Worm (Caenorhabditis elegans) whole organism, dauer: ENCODE data around the gene K06H6.2.

Experiments used
- unc-62 ChIP-seq: sonication (generic microtip); optimal IDR thresholded peaks from 2 replicates; lab custom pipeline; 2017; ENCODE audit warnings: missing biosample characterization, missing genetic modification reagents, missing genetic modification characterization

K06H6.2 gene

DNA sequence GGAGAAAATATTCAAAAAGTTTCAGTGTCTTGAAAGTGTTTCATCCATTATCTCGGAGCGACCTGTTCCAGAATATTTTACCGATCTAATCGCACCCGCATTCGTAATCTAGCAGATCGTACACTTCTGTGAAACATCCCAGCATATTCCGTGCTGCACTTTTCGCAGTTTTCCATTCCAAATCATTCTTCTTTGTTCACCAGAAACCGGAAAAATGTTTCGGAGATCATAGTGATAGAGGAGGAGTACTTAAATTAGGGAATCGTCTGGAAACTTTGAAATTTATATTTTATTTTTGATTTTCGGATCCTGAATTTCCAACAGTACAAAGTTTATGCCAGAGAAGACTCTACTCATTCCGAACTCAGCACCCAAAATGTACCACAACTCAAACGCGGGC lies at the start of gene K06H6.2:
K06H6.2 (plus strand) TSS at position 301 of the 400 bp plus-strand sequence.
- TF ChIP-seq unc-62 (GFP tag; lab: Kevin White, UChicago) = no peak

DNA sequence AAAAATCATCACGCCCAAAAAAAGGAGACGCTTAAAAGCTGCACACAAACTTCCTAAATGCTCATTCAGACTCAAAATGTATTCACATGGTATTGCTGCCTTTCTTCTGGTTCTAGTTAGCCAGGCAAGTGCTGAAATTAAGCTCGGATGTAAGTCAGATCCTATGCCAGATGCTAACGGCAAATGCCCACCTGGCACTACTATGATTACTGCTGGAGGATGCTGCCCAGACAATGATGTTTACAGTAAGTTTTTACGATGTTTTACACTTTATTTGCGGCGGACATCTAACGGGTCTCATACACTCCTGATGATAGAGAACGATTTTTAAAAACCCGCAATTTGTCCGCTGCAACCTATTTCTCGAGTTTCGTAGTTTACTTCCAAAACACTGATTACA lies 49.0 kb upstream of the K06H6.2 start, which contains the start of gene C14C6.5:
C14C6.5 (plus strand) TSS at position 58 of the 400 bp plus-strand sequence.
- no peak for TF ChIP-seq unc-62 (GFP tag; lab: Kevin White, UChicago)

DNA sequence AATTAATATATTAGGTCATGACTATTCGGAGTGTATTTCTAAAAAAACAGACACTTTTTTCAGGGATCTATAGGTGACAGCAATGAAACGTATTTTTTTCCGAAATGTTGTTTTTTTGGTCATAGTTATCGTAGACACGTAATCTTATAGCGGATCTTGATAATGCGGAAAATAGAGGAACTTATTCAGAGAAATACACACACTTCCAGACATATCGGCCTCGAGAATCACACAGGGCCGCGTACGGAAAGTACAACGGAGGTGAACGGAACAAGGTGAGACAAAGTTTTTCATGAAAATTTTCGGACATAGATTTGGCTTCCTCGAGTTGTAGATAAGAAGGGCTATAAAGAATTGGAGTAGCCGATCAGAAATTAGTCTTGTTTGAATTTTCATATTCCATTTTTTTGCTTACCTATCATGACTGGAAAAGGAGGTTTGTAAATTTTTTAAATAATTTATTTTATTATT lies 46.5 kb upstream of the K06H6.2 start, which contains the start of gene nhr-155:
nhr-155 (plus strand) TSS at position 421 of the 471 bp plus-strand sequence.
- no peak for TF ChIP-seq unc-62 (GFP tag; lab: Kevin White, UChicago)

DNA sequence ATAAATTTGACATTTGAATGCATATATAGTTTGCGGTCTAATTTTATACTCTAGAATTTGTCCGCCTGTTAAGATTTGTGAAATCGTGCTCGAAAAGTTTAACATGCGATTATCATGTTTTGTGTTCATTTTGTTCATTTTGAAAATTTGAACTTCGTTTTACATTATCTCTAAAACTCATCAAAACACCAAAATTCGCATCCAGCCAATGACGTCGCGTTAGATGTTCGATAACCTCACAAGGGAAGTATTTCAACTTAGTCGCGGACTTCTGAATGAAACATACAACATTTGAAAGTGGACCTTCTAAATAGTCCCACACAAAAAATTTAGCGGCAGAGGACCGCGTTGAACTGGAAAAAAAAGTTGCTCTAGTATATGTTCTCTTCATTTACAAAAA lies 44.1 kb upstream of the K06H6.2 start:
- TF ChIP-seq unc-62 (GFP tag; lab: Kevin White, UChicago) = no peak

DNA sequence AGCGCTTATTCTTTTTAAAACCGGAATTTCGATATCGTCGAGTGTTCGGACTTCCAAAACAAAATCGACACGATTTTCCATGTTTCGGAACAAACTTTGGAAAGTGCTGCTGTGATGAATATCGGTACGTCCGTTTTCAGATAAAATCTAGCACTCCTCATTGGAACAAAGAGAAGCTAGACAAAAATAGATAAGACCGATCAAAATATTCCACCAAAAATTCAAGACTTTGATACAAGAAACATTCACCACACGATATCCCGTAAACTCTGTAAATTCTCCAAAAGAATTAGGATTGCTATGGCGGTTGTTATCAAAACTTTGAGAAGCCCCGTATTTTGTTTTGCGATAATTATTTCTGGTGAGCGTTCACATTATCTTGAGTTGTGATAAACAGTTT lies 42.4 kb upstream of the K06H6.2 start, which contains the start of gene C14C6.3:
C14C6.3 (plus strand) TSS at position 301 of the 400 bp plus-strand sequence.
- TF ChIP-seq unc-62 (GFP tag; lab: Kevin White, UChicago) = no peak

DNA sequence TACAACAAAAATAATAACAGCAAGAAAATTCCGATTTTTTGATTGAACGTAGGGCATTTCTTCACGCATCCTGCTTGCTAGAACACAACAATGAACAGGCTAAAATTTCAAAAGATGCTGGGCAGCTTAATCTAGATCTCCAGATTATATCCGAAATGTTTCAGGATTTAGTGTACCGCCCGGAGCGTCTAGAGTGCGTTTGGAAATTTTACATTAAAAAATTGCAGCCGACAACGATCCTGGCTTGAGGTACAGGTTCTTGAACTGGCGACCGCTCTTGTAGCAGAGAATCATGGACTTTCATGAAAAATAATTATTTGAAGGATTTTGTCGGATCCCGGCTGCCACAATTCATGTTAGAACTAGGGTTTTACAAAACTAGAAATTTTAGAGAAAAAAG lies 37.6 kb upstream of the K06H6.2 start, which contains the start of gene C14C6.6:
C14C6.6 (minus strand) TSS at position 101 of the 400 bp plus-strand sequence.
- no peak for TF ChIP-seq unc-62 (GFP tag; lab: Kevin White, UChicago)

DNA sequence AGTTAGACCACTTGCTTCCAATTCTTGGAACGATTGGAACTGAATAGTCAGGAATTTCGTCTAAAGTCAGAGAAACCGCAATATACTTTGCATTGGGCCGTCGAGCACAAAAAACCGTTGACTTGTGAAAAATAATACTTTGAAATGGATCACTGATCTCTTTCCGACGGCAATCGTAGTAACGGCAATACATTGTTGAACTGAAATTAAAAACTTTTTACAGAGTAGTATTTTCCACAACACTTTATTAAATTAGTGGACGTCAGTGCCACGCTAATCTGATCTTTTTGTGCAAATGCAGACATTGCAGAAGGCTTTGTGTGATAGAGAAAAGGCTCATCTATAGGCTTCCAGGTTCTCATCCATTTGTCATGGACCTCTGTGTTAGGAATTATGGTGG lies 33.2 kb upstream of the K06H6.2 start:
- TF ChIP-seq unc-62 (GFP tag; lab: Kevin White, UChicago) = no peak

DNA sequence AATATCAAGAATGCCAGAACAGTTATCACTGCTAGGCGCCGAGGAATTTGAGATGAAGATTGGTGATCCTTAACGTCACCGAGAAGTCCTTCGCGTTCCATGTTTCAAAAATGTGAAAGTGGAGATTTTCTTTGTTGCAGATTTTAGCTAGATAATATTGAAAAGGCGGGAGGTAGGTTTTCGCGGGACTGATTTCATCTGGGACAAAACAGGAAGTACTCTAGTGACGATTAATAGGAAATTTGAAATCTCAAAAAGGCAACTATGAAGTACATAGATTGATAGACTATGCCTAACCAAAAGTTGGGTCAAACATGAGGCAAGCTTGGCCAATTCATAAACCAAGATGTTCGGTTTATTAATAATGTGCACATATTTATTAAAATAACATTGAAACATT lies 32.5 kb upstream of the K06H6.2 start, which contains the start of gene C14C6.8:
C14C6.8 (minus strand) TSS at position 101 of the 400 bp plus-strand sequence.
- no peak for TF ChIP-seq unc-62 (GFP tag; lab: Kevin White, UChicago)

DNA sequence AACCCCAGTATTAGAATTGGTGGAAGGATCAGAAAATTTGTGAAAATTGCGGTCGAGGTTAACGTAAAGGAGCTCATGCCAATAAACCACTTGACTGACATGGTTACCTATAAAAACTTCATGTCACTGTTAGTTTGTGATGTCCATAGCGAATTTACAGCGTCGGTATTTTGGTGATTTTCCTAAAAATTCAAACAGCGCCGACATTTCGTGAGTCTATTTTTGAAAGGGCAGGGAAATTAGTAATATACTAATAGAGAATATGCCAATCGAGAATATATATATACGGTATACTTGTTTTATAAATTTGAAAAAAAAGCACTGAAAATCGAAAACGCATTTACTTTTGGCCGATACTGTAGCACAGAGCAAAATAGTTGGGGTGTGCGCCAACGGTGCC lies 29.5 kb upstream of the K06H6.2 start, which contains the start of gene srx-8:
srx-8 (minus strand) TSS at position 101 of the 400 bp plus-strand sequence.
- TF ChIP-seq unc-62 (GFP tag; lab: Kevin White, UChicago) = no peak

DNA sequence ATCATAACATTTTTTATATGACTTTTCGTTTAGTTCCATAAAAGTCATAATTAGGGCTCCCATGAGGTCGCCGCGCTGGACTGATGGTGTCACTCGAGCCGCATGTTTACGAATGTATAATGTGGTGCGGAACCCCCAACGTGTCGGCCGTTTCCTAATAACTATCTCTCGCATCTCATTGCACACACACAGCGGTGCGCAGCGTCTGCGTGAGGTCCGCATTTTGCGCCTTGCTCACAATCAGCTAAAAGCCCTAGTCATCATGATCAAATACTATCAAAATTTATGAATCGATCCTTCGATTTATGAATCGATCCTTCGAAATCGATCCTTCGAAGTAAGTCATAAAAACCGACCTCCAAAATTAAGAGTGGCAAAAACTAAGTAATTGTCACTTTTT lies 25.6 kb upstream of the K06H6.2 start, which contains the start of gene srx-7:
srx-7 (plus strand) TSS at position 256 of the 400 bp plus-strand sequence.
- TF ChIP-seq unc-62 (GFP tag; lab: Kevin White, UChicago) = no peak

DNA sequence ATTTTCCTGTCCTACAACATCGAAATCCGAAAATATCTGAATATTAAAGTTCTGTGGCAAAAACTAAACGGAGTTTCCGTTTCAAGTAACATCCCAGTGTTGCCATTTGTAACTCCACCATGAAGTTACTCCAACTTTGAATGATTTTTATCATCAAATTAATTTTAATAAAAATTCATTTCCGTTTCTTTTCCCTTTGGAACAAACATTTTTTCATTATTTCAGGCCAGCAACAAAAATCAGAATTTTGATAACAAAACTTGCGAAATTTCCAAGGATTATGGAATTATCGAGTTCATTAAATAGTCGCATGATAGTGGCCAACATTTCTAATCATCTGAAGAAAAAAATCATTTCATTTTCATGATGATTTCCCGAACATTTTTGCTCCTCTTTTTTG lies 22.7 kb upstream of the K06H6.2 start, which contains the start of gene C14C6.2:
C14C6.2 (plus strand) TSS at position 301 of the 400 bp plus-strand sequence.
- no peak for TF ChIP-seq unc-62 (GFP tag; lab: Kevin White, UChicago)

DNA sequence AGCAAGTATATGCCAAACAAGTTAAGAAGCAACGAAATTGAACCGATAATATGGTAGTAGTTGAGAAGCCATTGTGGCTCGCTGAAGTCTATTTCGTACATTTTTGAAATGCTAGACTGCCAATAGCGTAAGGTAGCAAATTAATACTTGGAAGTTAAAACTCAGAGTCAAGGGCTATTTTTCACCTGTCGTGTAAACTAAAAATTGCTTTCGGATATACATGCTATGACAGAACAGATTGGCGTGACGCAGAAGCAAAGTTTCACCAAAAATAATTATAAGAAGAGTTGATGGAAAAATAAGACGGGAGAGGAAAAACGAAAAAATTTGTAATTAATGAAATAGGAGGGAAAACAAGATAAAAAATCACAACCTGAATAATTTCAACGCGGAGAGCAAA lies 19.6 kb upstream of the K06H6.2 start, which contains the start of gene sri-73:
sri-73 (minus strand) TSS at position 101 of the 400 bp plus-strand sequence.
- TF ChIP-seq unc-62 (GFP tag; lab: Kevin White, UChicago) = no peak

DNA sequence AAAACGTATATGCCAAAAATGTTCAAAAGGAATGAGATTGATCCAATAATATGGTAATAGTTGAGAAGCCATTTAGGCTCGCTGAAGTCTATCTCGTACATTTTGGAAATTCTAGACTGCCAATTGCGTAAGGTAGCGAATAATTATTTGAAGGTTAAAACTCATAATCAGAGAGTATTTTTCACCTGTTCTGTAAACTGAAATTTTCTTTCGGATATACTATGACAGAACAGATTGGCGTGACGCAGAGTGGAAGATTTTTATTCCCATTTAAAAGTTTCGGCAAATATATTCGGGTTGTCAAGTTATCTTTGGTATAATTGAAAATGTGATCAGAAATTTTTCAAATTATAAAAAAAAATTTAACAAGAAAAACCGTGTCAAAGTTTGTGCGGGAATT lies 17.5 kb upstream of the K06H6.2 start, which contains the start of gene sri-72:
sri-72 (minus strand) TSS at position 101 of the 400 bp plus-strand sequence.
- no peak for TF ChIP-seq unc-62 (GFP tag; lab: Kevin White, UChicago)

DNA sequence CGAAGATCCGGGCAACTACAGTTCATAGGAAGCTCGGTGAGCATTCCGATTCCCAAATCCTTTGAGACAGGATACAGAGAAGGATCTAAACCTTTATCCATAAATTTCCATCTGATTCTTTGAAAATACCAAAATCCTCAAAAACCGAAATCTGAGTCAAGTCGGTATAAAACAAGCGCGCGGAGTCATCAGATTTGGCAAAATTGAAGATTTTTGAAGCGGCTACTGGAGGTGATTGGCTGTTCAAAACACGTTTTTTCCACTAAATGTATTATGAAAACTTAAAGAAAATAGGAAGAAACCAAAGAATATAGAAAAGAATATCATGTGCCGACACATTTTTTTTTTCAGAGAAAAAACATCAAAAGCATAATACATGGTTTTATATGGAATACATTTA lies 10.9 kb upstream of the K06H6.2 start, which contains the start of gene C14C6.13:
C14C6.13 (minus strand) TSS at position 101 of the 400 bp plus-strand sequence.
- no peak for TF ChIP-seq unc-62 (GFP tag; lab: Kevin White, UChicago)

DNA sequence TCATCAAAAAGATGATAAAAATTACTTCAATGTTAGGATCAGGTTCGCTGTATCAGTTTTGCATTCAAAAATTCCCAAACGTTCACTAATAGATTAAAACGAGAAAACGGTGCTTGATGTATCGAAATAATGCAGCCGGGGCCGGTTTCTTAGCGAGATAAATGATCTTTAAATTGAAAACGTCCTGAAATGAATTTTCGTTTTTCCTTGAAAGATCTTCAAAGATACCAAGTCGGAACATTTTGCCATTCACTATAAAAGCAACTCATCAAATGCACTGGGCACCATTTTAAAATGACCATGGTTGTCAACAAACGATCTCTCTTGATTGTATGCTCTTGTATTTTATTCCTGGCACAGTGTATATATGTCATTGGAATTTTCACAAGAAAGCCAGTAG lies 9.5 kb upstream of the K06H6.2 start, which contains the start of gene K06H6.5:
K06H6.5 (plus strand) TSS at position 301 of the 400 bp plus-strand sequence.
- TF ChIP-seq unc-62 (GFP tag; lab: Kevin White, UChicago) = no peak

DNA sequence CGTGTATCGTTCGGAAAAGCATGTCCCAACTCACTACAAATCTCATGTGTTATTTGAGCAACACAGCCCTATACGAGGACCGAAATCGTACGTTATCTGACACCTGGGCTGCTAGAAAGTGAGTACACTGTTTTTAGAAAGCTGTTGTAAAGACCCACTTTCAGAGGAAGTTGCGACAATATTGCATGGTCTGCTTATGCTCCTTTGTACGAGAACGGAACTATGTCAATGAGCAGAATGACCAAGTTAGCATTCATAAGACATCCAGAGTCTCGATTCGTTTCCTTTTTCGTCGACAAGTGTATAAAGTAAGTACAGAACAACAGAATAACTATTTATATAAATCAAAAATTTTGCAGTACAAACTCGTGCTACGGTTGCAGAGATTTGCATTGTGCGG lies 8.7 kb upstream of the K06H6.2 start:
- TF ChIP-seq unc-62 (GFP tag; lab: Kevin White, UChicago) = no peak

DNA sequence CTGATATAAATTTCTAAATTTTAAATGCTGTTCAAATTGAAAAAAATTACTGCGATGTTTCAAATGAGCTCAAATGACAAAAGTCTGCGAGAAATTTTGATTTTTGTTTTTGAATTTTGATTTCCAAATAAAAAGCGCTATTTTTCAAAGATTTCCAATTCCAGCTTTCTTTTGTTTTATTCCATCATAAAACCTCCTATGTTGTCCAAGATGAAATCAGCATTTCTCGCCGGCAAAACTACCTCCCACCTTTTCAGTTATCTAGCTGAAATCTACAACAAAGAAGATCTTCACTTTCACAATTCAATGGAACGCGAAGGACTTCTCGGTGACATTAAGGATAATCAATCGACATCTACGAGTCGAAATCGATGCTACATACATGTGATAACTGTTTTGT lies 6.6 kb upstream of the K06H6.2 start, which contains the start of gene K06H6.4:
K06H6.4 (plus strand) TSS at position 301 of the 400 bp plus-strand sequence.
- TF ChIP-seq unc-62 (GFP tag; lab: Kevin White, UChicago) = no peak
